Worm (Caenorhabditis elegans) whole organism, early embryonic: ENCODE data around the gene T06E4.21.

ENCODE experiments used
- B0310.2 ChIP-seq: sonication (generic microtip); optimal IDR thresholded peaks from 2 replicates; lab custom pipeline; 2016; ENCODE audit warnings: mild to moderate bottlenecking, missing genetic modification characterization, missing compliant biosample characterization
- F13C5.2 ChIP-seq: sonication (generic microtip); optimal IDR thresholded peaks from 2 replicates; lab custom pipeline; 2017; ENCODE audit warnings: mild to moderate bottlenecking, missing genetic modification characterization, inconsistent platforms, missing compliant biosample characterization
- aly-1 ChIP-seq: sonication (generic microtip); optimal IDR thresholded peaks from 2 replicates; lab custom pipeline; 2016; ENCODE audit warnings: missing genetic modification characterization, missing compliant biosample characterization
- ama-1 ChIP-seq: fragments of 150-350 bp; optimal IDR thresholded peaks from 2 replicates; lab custom pipeline; 2014
- ceh-13 ChIP-seq: fragments of 200-800 bp; sonication (Bioruptor generic); optimal IDR thresholded peaks from 2 replicates; lab custom pipeline; 2018; ENCODE audit warnings: mild to moderate bottlenecking, missing genetic modification characterization, missing compliant biosample characterization
- ceh-36 ChIP-seq: sonication (generic microtip); optimal IDR thresholded peaks from 2 replicates; lab custom pipeline; 2016; ENCODE audit warnings: missing genetic modification characterization, inconsistent platforms, missing compliant biosample characterization
- ets-7 ChIP-seq: sonication (generic microtip); optimal IDR thresholded peaks from 2 replicates; lab custom pipeline; 2016; ENCODE audit warnings: missing genotype, missing genetic modification characterization, missing compliant biosample characterization
- flt-1 ChIP-seq: fragments of 200-800 bp; sonication (Bioruptor generic); IDR thresholded peaks from 2 replicates; pipeline ENCODE4 v1.3.6; 2022; ENCODE audit warnings: missing genetic modification characterization, missing compliant biosample characterization
- hmbx-1 ChIP-seq: sonication (generic microtip); optimal IDR thresholded peaks from 2 replicates; lab custom pipeline; 2016; ENCODE audit warnings: mild to moderate bottlenecking, missing genetic modification characterization, missing compliant biosample characterization
- hmg-4 ChIP-seq: fragments of 200-800 bp; sonication (Bioruptor generic); optimal IDR thresholded peaks from 2 replicates; lab custom pipeline; 2018; ENCODE audit warnings: mild to moderate bottlenecking, missing genetic modification characterization, missing compliant biosample characterization
- hnd-1 ChIP-seq: sonication (generic microtip); optimal IDR thresholded peaks from 2 replicates; lab custom pipeline; 2016; ENCODE audit warnings: missing genetic modification characterization, missing compliant biosample characterization
- pes-1 ChIP-seq: fragments of 200-800 bp; sonication (Bioruptor generic); IDR thresholded peaks from 2 replicates; pipeline ENCODE4 v1.3.6; 2022; ENCODE audit warnings: missing genetic modification reagents, missing genetic modification characterization, missing compliant biosample characterization
- scrt-1 ChIP-seq: fragments of 200-800 bp; sonication (Bioruptor generic); IDR thresholded peaks from 2 replicates; pipeline ENCODE4 v1.3.6; 2022; ENCODE audit warnings: missing genetic modification characterization, missing compliant biosample characterization
- sea-1 ChIP-seq: fragments of 200-800 bp; sonication (Bioruptor generic); conservative IDR thresholded peaks from 2 replicates; pipeline ENCODE4 v1.3.6; 2022; ENCODE audit warnings: missing genetic modification characterization, missing compliant biosample characterization
- tbx-11 ChIP-seq: fragments of 200-800 bp; sonication (Bioruptor generic); IDR thresholded peaks from 2 replicates; pipeline ENCODE4 v1.3.6; 2022; ENCODE audit warnings: missing genetic modification characterization, missing compliant biosample characterization
- tbx-37 ChIP-seq: fragments of 200-800 bp; sonication (Bioruptor generic); conservative IDR thresholded peaks from 2 replicates; pipeline ENCODE4 v1.3.6; 2022; ENCODE audit warnings: missing genetic modification reagents, missing genetic modification characterization, missing compliant biosample characterization
- tra-4 ChIP-seq: sonication (generic microtip); optimal IDR thresholded peaks from 2 replicates; lab custom pipeline; 2017; ENCODE audit warnings: missing genetic modification characterization, missing compliant biosample characterization

The T06E4.21 gene

DNA sequence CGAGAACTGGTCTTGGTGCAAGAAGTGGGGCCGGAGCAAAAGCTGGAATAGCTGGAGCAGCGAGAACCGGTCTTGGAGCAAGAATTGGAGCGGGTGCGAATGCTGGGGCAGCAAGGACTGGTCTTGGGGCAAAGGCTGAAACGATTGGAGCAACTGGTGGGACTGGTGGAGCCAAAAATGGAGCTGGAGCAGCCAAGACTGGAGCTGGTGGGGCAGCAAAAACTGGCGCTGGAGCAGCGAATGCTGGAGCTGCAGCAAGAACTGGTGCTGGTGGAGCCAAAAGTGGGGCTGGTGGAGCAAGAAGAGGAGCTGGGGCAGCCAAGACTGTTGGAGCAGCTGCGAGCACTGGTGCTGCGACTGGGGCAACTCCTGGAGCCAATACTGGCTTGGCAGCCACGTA lies 22.8 kb upstream of the T06E4.21 start:
- peak; percentile 5 for TF ChIP-seq hmg-4 (GFP tag; lab: Kevin White, UChicago)
- no peak for TF ChIP-seq hnd-1

ce11 chrV:9629114-9629513 lies 22.3 kb upstream of the T06E4.21 start, which contains the start of gene idpc-3:
Gene idpc-3, minus strand, starts transcription at chrV:9629214.
- TF ChIP-seq ets-7 (tag; lab: Kevin White, UChicago) (no peak), tbx-37 (no peak), hnd-1 (no peak), scrt-1 (GFP tag; lab: Robert Waterston, UW) (no peak), tbx-11 (GFP tag; lab: Robert Waterston, UW) (no peak), flt-1 (GFP tag; lab: Robert Waterston, UW) (no peak), F13C5.2 (tag; lab: Kevin White, UChicago) (no peak), hmbx-1 (no peak), B0310.2 (tag; lab: Kevin White, UChicago) (no peak), aly-1 (tag; lab: Kevin White, UChicago) (no peak), hmg-4 (GFP tag; lab: Kevin White, UChicago) (no peak), tra-4 (tag; lab: Kevin White, UChicago) (no peak), ama-1 (lab: Kevin White, UChicago) (no peak), ceh-36 (no peak), sea-1 (GFP tag; lab: Robert Waterston, UW) (no peak), pes-1 (GFP tag; lab: Robert Waterston, UW) (no peak), ceh-13 (GFP tag; lab: Kevin White, UChicago) (no peak)

- TF ChIP-seq flt-1 (GFP tag; lab: Robert Waterston, UW) (no peak), tbx-37 (no peak), ceh-13 (GFP tag; lab: Kevin White, UChicago) (no peak), aly-1 (tag; lab: Kevin White, UChicago) (no peak), ets-7 (tag; lab: Kevin White, UChicago) (no peak), ama-1 (lab: Kevin White, UChicago) (no peak), tra-4 (tag; lab: Kevin White, UChicago) (no peak), ceh-36 (no peak), hmbx-1 (no peak), hnd-1 (no peak), scrt-1 (GFP tag; lab: Robert Waterston, UW) (no peak)
Observed at ce11 chrV:9629643-9630042, 21.8 kb upstream of the T06E4.21 start, which contains the start of gene col-146. Gene col-146, plus strand, starts transcription at chrV:9629943.

DNA sequence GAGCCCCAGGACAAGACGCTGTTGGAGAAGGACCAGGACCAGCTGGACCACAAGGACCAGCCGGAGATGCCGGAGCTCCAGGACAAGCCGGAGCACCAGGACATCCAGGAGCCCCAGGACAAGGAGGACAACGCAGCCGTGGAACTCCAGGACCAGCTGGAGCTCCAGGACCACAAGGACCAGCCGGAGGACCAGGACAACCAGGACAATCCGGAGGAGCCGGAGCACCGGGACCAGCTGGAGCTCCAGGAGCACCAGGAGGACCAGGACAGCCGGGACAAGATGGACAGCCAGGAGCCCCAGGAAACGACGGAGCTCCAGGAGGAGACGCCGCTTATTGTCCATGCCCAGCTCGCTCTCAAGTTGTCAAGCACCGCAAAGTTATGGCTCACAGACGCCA lies 20.9 kb upstream of the T06E4.21 start:
- TF ChIP-seq ama-1 (lab: Kevin White, UChicago), result no peak

DNA sequence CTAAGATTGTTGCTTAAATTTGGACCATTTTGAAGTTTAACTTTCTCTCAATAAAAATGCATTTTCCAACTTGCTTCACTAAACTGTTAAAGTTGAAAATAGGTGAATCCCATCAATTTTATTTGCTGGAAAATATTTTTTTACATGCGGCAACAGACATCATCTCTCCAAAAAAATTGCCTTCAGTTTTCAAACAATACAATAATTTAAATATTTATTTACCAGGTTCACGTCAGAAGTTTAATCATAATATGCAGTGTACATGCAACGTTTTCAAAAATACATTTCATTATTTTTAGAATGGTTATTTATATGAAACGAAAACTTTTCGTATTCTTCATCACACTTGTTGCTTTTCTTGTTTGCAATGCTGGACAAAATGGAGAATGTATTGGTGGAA lies 20.4 kb upstream of the T06E4.21 start, which contains the start of gene T06E4.5:
Gene T06E4.5 (plus strand): TSS at position 301 of the 400 bp plus-strand sequence.
- no peak for TF ChIP-seq ceh-13 (GFP tag; lab: Kevin White, UChicago)
- no peak for TF ChIP-seq F13C5.2 (tag; lab: Kevin White, UChicago)
- TF ChIP-seq ets-7 (tag; lab: Kevin White, UChicago), result no peak
- TF ChIP-seq ama-1 (lab: Kevin White, UChicago), result no peak

DNA sequence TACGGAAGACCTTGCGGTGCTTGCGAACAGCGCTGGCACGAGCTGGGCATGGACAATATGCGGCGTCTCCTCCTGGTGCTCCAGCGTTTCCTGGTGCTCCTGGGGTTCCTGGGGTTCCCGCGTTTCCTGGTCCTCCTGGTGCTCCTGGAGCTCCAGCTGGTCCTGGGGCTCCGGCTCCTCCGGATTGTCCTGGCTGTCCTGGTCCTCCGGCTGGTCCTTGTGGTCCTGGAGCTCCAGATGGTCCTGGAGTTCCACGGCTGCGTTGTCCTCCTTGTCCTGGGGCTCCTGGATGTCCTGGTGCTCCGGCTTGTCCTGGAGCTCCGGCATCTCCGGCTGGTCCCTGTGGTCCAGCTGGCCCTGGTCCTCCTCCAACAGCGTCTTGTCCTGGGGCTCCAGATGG lies 19.0 kb upstream of the T06E4.21 start:
- TF ChIP-seq tra-4 (tag; lab: Kevin White, UChicago) (no peak), ceh-13 (GFP tag; lab: Kevin White, UChicago) (no peak), aly-1 (tag; lab: Kevin White, UChicago) (no peak), ceh-36 (no peak)

- no peak for TF ChIP-seq ceh-36
- TF ChIP-seq tbx-11 (GFP tag; lab: Robert Waterston, UW), result no peak
- no peak for TF ChIP-seq aly-1 (tag; lab: Kevin White, UChicago)
- no peak for TF ChIP-seq ets-7 (tag; lab: Kevin White, UChicago)
Observed at ce11 chrV:9633313-9633712, 18.1 kb upstream of the T06E4.21 start, which contains the start of gene col-147. Gene col-147, minus strand, starts transcription at chrV:9633338.

DNA sequence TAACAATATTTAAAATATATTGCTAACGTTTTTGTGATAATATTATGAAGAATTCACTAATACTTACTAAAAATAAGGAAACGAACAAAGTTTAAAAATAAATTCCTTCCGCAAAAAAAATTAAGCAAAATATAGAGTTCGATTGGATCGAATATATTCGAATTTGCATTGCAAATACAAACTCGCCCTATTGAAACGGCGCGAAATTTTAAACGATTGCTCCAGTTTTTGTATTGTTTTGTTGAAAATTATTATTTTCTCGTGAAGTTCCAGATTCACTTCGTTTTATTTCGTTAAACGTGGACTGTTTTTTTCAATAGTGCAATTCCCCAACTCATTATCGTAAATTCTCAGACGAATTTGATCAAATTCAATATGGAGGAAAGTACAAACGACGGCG lies 5.9 kb upstream of the T06E4.21 start, which contains the start of the genes atl-1 and hcp-2:
Gene atl-1 (minus strand): TSS at position 89 of the 400 bp plus-strand sequence.
Gene hcp-2 (plus strand): TSS at position 353 of the 400 bp plus-strand sequence.
- TF ChIP-seq ceh-13 (GFP tag; lab: Kevin White, UChicago) (no peak), tra-4 (tag; lab: Kevin White, UChicago) (no peak), sea-1 (GFP tag; lab: Robert Waterston, UW) (no peak), hmg-4 (GFP tag; lab: Kevin White, UChicago) (no peak), scrt-1 (GFP tag; lab: Robert Waterston, UW) (no peak), flt-1 (GFP tag; lab: Robert Waterston, UW) (no peak), hmbx-1 (no peak), B0310.2 (tag; lab: Kevin White, UChicago) (no peak), tbx-37 (no peak)

- no peak for TF ChIP-seq tbx-11 (GFP tag; lab: Robert Waterston, UW)
- TF ChIP-seq hmg-4 (GFP tag; lab: Kevin White, UChicago), result no peak
- TF ChIP-seq scrt-1 (GFP tag; lab: Robert Waterston, UW), result no peak
- TF ChIP-seq ceh-36, result no peak
- TF ChIP-seq tbx-37, result no peak
- no peak for TF ChIP-seq tra-4 (tag; lab: Kevin White, UChicago)
Observed at ce11 chrV:9654154-9654805, 2.9 kb downstream of the T06E4.21 start, which contains the start of gene cyp-29A4. Gene cyp-29A4, plus strand, starts transcription at chrV:9654755.
